Fruit fly (Drosophila melanogaster) whole organism, embryonic: Measurements from ENCODE around the gene Atg6.

Experiments used
- Antp ChIP-seq: fragments of 200-800 bp; sonication (Bioruptor generic); optimal IDR thresholded peaks from 3 replicates; lab custom pipeline; 2016; ENCODE audit warnings: missing biosample characterization, missing genetic modification characterization
- BEAF-32 ChIP-seq: fragments of 200-800 bp; sonication (Bioruptor generic); optimal IDR thresholded peaks from 3 replicates; lab custom pipeline; 2017; ENCODE audit warnings: missing biosample characterization, missing genetic modification characterization, mild to moderate bottlenecking, moderate library complexity, missing genetic modification reagents
- BtbVII ChIP-seq: fragments of 200-800 bp; sonication (Bioruptor generic); optimal IDR thresholded peaks from 3 replicates; lab custom pipeline; 2017; ENCODE audit warnings: missing biosample characterization, mild to moderate bottlenecking, missing genetic modification characterization
- C15 ChIP-seq: fragments of 200-800 bp; sonication (Bioruptor generic); IDR thresholded peaks from 3 replicates; pipeline ENCODE4 v1.3.6; 2022; ENCODE audit warnings: missing biosample characterization, missing genetic modification characterization
- CG10462 ChIP-seq: fragments of 200-800 bp; sonication (Bioruptor generic); optimal IDR thresholded peaks from 2 replicates; lab custom pipeline; 2016; ENCODE audit warnings: missing biosample characterization, missing genetic modification characterization
- CG10979 ChIP-seq: fragments of 200-800 bp; sonication (Bioruptor generic); optimal IDR thresholded peaks from 2 replicates; lab custom pipeline; 2018; ENCODE audit warnings: missing biosample characterization, mild to moderate bottlenecking, missing genetic modification characterization, moderate library complexity
- CG11093 ChIP-seq: fragments of 200-800 bp; sonication (Bioruptor generic); IDR thresholded peaks from 3 replicates; pipeline ENCODE4 v1.3.6; 2022; ENCODE audit warnings: missing biosample characterization, missing genetic modification characterization
- CG12391 ChIP-seq: fragments of 200-800 bp; sonication (Bioruptor generic); optimal IDR thresholded peaks from 3 replicates; lab custom pipeline; 2018; ENCODE audit warnings: missing biosample characterization, mild to moderate bottlenecking, missing genetic modification characterization, moderate library complexity
- CG15073 ChIP-seq: fragments of 200-800 bp; sonication (Bioruptor generic); optimal IDR thresholded peaks from 2 replicates; lab custom pipeline; 2016; ENCODE audit warnings: missing biosample characterization, missing genetic modification characterization
- CG15479 ChIP-seq: fragments of 200-800 bp; sonication (Bioruptor generic); optimal IDR thresholded peaks from 3 replicates; lab custom pipeline; 2019; ENCODE audit warnings: missing biosample characterization, mild to moderate bottlenecking, missing genetic modification characterization, moderate library complexity
- CG1603 ChIP-seq: fragments of 200-800 bp; sonication (Bioruptor generic); optimal IDR thresholded peaks from 2 replicates; lab custom pipeline; 2019; ENCODE audit warnings: missing biosample characterization, mild to moderate bottlenecking, missing genetic modification characterization, moderate library complexity
- CG1647 ChIP-seq: fragments of 200-800 bp; sonication (Bioruptor generic); optimal IDR thresholded peaks from 3 replicates; lab custom pipeline; 2016; ENCODE audit warnings: missing biosample characterization, missing genetic modification characterization
- CG16779 ChIP-seq: fragments of 200-800 bp; sonication (Bioruptor generic); IDR thresholded peaks from 2 replicates; pipeline ENCODE4 v1.3.6; 2022; ENCODE audit warnings: missing biosample characterization, missing genetic modification characterization
- CG34224 ChIP-seq: fragments of 200-800 bp; sonication (Bioruptor generic); IDR thresholded peaks from 3 replicates; pipeline ENCODE4 v1.3.6; 2022; ENCODE audit warnings: missing biosample characterization, missing genetic modification characterization; ENCODE audit not compliant: partially characterized antibody
- CG3838 ChIP-seq: fragments of 200-800 bp; sonication (Bioruptor generic); optimal IDR thresholded peaks from 3 replicates; lab custom pipeline; 2016; ENCODE audit warnings: missing biosample characterization, missing genetic modification characterization
- CG4854 ChIP-seq: fragments of 200-800 bp; sonication (Bioruptor generic); optimal IDR thresholded peaks from 2 replicates; lab custom pipeline; 2016; ENCODE audit warnings: missing biosample characterization, missing genetic modification characterization, inconsistent platforms
- CG5180 ChIP-seq: fragments of 200-800 bp; sonication (Bioruptor generic); optimal IDR thresholded peaks from 3 replicates; lab custom pipeline; 2017; ENCODE audit warnings: missing biosample characterization, missing genetic modification characterization, mild to moderate bottlenecking, moderate library complexity, missing genetic modification reagents
- CG9609 ChIP-seq: fragments of 200-800 bp; sonication (Bioruptor generic); optimal IDR thresholded peaks from 3 replicates; lab custom pipeline; 2016; ENCODE audit warnings: missing biosample characterization, missing genetic modification characterization
- D19A ChIP-seq: fragments of 200-800 bp; optimal IDR thresholded peaks from 3 replicates; lab custom pipeline; 2019; ENCODE audit warnings: missing biosample characterization, mild to moderate bottlenecking, missing genetic modification characterization, moderate library complexity
- Dbx ChIP-seq: fragments of 200-800 bp; sonication (Bioruptor generic); IDR thresholded peaks from 3 replicates; pipeline ENCODE4 v1.3.6; 2022; ENCODE audit warnings: missing biosample characterization, missing genetic modification characterization
- Dip2 ChIP-seq: fragments of 200-800 bp; sonication (Bioruptor generic); IDR thresholded peaks from 2 replicates; pipeline ENCODE4 v1.3.6; 2022; ENCODE audit warnings: missing biosample characterization, missing genetic modification characterization
- Fer1 ChIP-seq: fragments of 200-800 bp; sonication (Bioruptor generic); optimal IDR thresholded peaks from 2 replicates; lab custom pipeline; 2017; ENCODE audit warnings: missing biosample characterization, mild to moderate bottlenecking, missing genetic modification characterization
- H2.0 ChIP-seq: fragments of 200-800 bp; sonication (Bioruptor generic); IDR thresholded peaks from 2 replicates; pipeline ENCODE4 v1.3.6; 2022; ENCODE audit warnings: missing biosample characterization, missing genetic modification characterization
- Max ChIP-seq: fragments of 200-800 bp; sonication (Bioruptor generic); optimal IDR thresholded peaks from 2 replicates; lab custom pipeline; 2016; ENCODE audit warnings: missing biosample characterization, mild to moderate bottlenecking, missing genetic modification characterization
- PHDP ChIP-seq: fragments of 200-800 bp; sonication (Bioruptor generic); optimal IDR thresholded peaks from 3 replicates; lab custom pipeline; 2018; ENCODE audit warnings: missing biosample characterization, mild to moderate bottlenecking, missing genetic modification characterization, moderate library complexity
- Ravus ChIP-seq: fragments of 200-800 bp; sonication (Bioruptor generic); IDR thresholded peaks from 2 replicates; pipeline ENCODE4 v1.3.6; 2022; ENCODE audit warnings: missing biosample characterization, missing genetic modification characterization
- Trl ChIP-seq, 3 experiments: fragments of >200 bp in 2 of 3; fragments of 200-800 bp in 1 of 3; sonication (Bioruptor generic) in 1 of 3; optimal IDR thresholded peaks; 2 replicates in 1 of 3; 3 replicates in 2 of 3; lab custom pipeline; 2016 to 2017; ENCODE audit warnings: missing biosample characterization in 1 of 3, missing genetic modification characterization in 1 of 3
- ara ChIP-seq: fragments of 200-800 bp; sonication (Bioruptor generic); IDR thresholded peaks from 2 replicates; pipeline ENCODE4 v1.3.6; 2022; ENCODE audit warnings: missing biosample characterization, missing genetic modification characterization
- cato ChIP-seq: fragments of 200-800 bp; sonication (Bioruptor generic); optimal IDR thresholded peaks from 2 replicates; lab custom pipeline; 2016; ENCODE audit warnings: missing biosample characterization, missing genetic modification characterization, borderline replicate concordance
- chif ChIP-seq, 2 experiments: fragments of 200-800 bp; sonication (Bioruptor generic); optimal IDR thresholded peaks; 3 replicates each; lab custom pipeline; 2016; ENCODE audit warnings: missing biosample characterization in 2 of 2, missing genetic modification characterization in 2 of 2
- chinmo ChIP-seq: fragments of 200-800 bp; sonication (Bioruptor generic); IDR thresholded peaks from 4 replicates; pipeline ENCODE4 v1.3.6; 2022; ENCODE audit warnings: missing biosample characterization, missing genetic modification characterization; ENCODE audit not compliant: partially characterized antibody
- corto ChIP-seq: fragments of 200-800 bp; sonication (Bioruptor generic); optimal IDR thresholded peaks from 2 replicates; lab custom pipeline; 2016; ENCODE audit warnings: missing biosample characterization, mild to moderate bottlenecking, missing genetic modification characterization, moderate library complexity
- dm ChIP-seq: fragments of 200-800 bp; sonication (Bioruptor generic); optimal IDR thresholded peaks from 3 replicates; lab custom pipeline; 2016; ENCODE audit warnings: missing biosample characterization, missing genetic modification characterization
- dpn ChIP-seq, 2 experiments: fragments of 200-800 bp; sonication (Bioruptor generic); optimal IDR thresholded peaks; 3 replicates each; lab custom pipeline; 2016; ENCODE audit warnings: missing biosample characterization in 2 of 2, missing genetic modification characterization in 2 of 2
- esg ChIP-seq: fragments of 200-800 bp; sonication (Bioruptor generic); conservative IDR thresholded peaks from 2 replicates; pipeline ENCODE4 v1.3.6; 2022; ENCODE audit warnings: missing biosample characterization, missing genetic modification characterization
- gcm ChIP-seq: fragments of 200-800 bp; sonication (Bioruptor generic); optimal IDR thresholded peaks from 2 replicates; lab custom pipeline; 2019; ENCODE audit warnings: missing biosample characterization, mild to moderate bottlenecking, missing genetic modification characterization, moderate library complexity
- grn ChIP-seq: fragments of 200-800 bp; sonication (Bioruptor generic); optimal IDR thresholded peaks from 3 replicates; lab custom pipeline; 2017; ENCODE audit warnings: missing biosample characterization, missing genetic modification characterization
- inv ChIP-seq: fragments of 200-800 bp; sonication (Bioruptor generic); IDR thresholded peaks from 2 replicates; pipeline ENCODE4 v1.3.6; 2022; ENCODE audit warnings: missing biosample characterization, missing genetic modification characterization; ENCODE audit not compliant: partially characterized antibody
- jumu ChIP-seq: fragments of 200-800 bp; sonication (Bioruptor generic); optimal IDR thresholded peaks from 3 replicates; lab custom pipeline; 2016; ENCODE audit warnings: missing biosample characterization, missing genetic modification characterization
- lbe ChIP-seq: fragments of 200-800 bp; sonication (Bioruptor generic); optimal IDR thresholded peaks from 2 replicates; lab custom pipeline; 2016; ENCODE audit warnings: missing biosample characterization, mild to moderate bottlenecking, missing genetic modification characterization
- lilli ChIP-seq: fragments of 200-800 bp; sonication (Bioruptor generic); optimal IDR thresholded peaks from 3 replicates; lab custom pipeline; 2016; ENCODE audit warnings: missing biosample characterization, missing genetic modification characterization
- oc ChIP-seq: fragments of 200-800 bp; sonication (Bioruptor generic); optimal IDR thresholded peaks from 2 replicates; lab custom pipeline; 2018; ENCODE audit warnings: missing biosample characterization, mild to moderate bottlenecking, missing genetic modification characterization, moderate library complexity
- org-1 ChIP-seq: fragments of 200-800 bp; sonication (Bioruptor generic); optimal IDR thresholded peaks from 2 replicates; lab custom pipeline; 2017; ENCODE audit warnings: missing biosample characterization, missing genetic modification characterization
- phol ChIP-seq: fragments of 200-800 bp; sonication (Bioruptor generic); optimal IDR thresholded peaks from 3 replicates; lab custom pipeline; 2018; ENCODE audit warnings: missing biosample characterization, mild to moderate bottlenecking, missing genetic modification characterization, moderate library complexity
- slp2 ChIP-seq: fragments of 200-800 bp; sonication (Bioruptor generic); optimal IDR thresholded peaks from 2 replicates; lab custom pipeline; 2016; ENCODE audit warnings: missing biosample characterization, missing genetic modification characterization
- sr ChIP-seq: fragments of 200-800 bp; sonication (Bioruptor generic); IDR thresholded peaks from 3 replicates; pipeline ENCODE4 v1.3.6; 2022; ENCODE audit warnings: missing biosample characterization, missing genetic modification characterization
- usp ChIP-seq: fragments of >200 bp; optimal IDR thresholded peaks from 2 replicates; lab custom pipeline; 2017; ENCODE audit warnings: missing biosample characterization, missing genetic modification characterization
- vvl ChIP-seq: fragments of 200-800 bp; sonication (Bioruptor generic); IDR thresholded peaks from 2 replicates; pipeline ENCODE4 v1.3.6; 2022; ENCODE audit warnings: missing biosample characterization, missing genetic modification characterization
- wdn ChIP-seq: fragments of 200-800 bp; sonication (Bioruptor generic); IDR thresholded peaks from 2 replicates; pipeline ENCODE4 v1.3.6; 2022; ENCODE audit warnings: missing biosample characterization, missing genetic modification characterization
- zen ChIP-seq: fragments of 200-800 bp; sonication (Bioruptor generic); optimal IDR thresholded peaks from 3 replicates; lab custom pipeline; 2018; ENCODE audit warnings: missing biosample characterization, mild to moderate bottlenecking, missing genetic modification characterization, moderate library complexity

The Atg6 gene

dm6 chr3R:24010637-24011214, 39.9 kb downstream of the Atg6 start (continued):
- TF ChIP-seq CG10462 (GFP tag; lab: Kevin White, UChicago), result no peak
- TF ChIP-seq CG15479 (GFP tag; lab: Kevin White, UChicago), result no peak
- TF ChIP-seq inv (GFP tag; lab: Robert Waterston, UW), result no peak
- TF ChIP-seq CG10979 (tag; lab: Kevin White, UChicago), result peak; percentile 22
- peak; percentile 41 for TF ChIP-seq phol (tag; lab: Kevin White, UChicago)
- TF ChIP-seq dm, result no peak
- no peak for TF ChIP-seq CG9609 (GFP tag; lab: Kevin White, UChicago)
- TF ChIP-seq wdn (GFP tag; lab: Robert Waterston, UW), result peak; percentile 52; the same call in 1 of the 2 replicates
- peak; percentile 64; the same call in 1 of the 3 replicates for TF ChIP-seq C15 (GFP tag; lab: Robert Waterston, UW)
- no peak for TF ChIP-seq CG4854 (GFP tag; lab: Kevin White, UChicago)
- TF ChIP-seq zen (tag; lab: Kevin White, UChicago), result no peak
- peak; percentile 52 for TF ChIP-seq esg (GFP tag; lab: Robert Waterston, UW)
- no peak for TF ChIP-seq CG34224 (GFP tag; lab: Robert Waterston, UW)
- TF ChIP-seq gcm (GFP tag; lab: Kevin White, UChicago), result peak; percentile 38
- peak; percentile 42 for TF ChIP-seq lilli (GFP tag; lab: Kevin White, UChicago)
- no peak for TF ChIP-seq chinmo (GFP tag; lab: Robert Waterston, UW)
- peak; percentile 85 for TF ChIP-seq Fer1 (GFP tag; lab: Kevin White, UChicago)
- peak; percentile 53 for TF ChIP-seq org-1
- no peak for TF ChIP-seq CG1647 (GFP tag; lab: Kevin White, UChicago)
- peak; percentile 83 for TF ChIP-seq Dbx (GFP tag; lab: Robert Waterston, UW)
- peak; percentile 66 for TF ChIP-seq PHDP
- TF ChIP-seq CG1603 (tag; lab: Kevin White, UChicago), result peak; percentile 39
- TF ChIP-seq Ravus (GFP tag; lab: Robert Waterston, UW), result peak; percentile 36
- no peak for TF ChIP-seq Dip2 (GFP tag; lab: Robert Waterston, UW)
- TF ChIP-seq Trl (optimal IDR thresholded peaks at IDR 0.05; lab: Kevin White, UChicago), result no peak
- TF ChIP-seq Trl (GFP tag; optimal IDR thresholded peaks at IDR 0.05; lab: Kevin White, UChicago), result no peak
- TF ChIP-seq slp2 (GFP tag; lab: Kevin White, UChicago), result no peak
- TF ChIP-seq CG5180 (GFP tag; lab: Kevin White, UChicago), result peak; percentile 7
- peak; percentile 38 for TF ChIP-seq oc (tag; lab: Kevin White, UChicago)
- TF ChIP-seq CG15073, result no peak
- TF ChIP-seq corto (GFP tag; lab: Kevin White, UChicago), result no peak
- peak; percentile 61 for TF ChIP-seq vvl
- no peak for TF ChIP-seq lbe (GFP tag; lab: Kevin White, UChicago)
- TF ChIP-seq grn (GFP tag; lab: Kevin White, UChicago), result no peak
- TF ChIP-seq BtbVII, result peak; percentile 29
- TF ChIP-seq usp (GFP tag; lab: Kevin White, UChicago), result no peak
- TF ChIP-seq CG3838 (GFP tag; lab: Kevin White, UChicago), result no peak
- TF ChIP-seq cato, result peak; percentile 5
- 0 out of 3 replicates have a peak, but pooled peaks have one; percentile 27 for TF ChIP-seq CG11093 (GFP tag; lab: Robert Waterston, UW)
- peak; percentile 9 for TF ChIP-seq Antp
- peak; percentile 25 for TF ChIP-seq D19A (tag; lab: Kevin White, UChicago)
- TF ChIP-seq Max (GFP tag; lab: Kevin White, UChicago), result no peak
- no peak for TF ChIP-seq BEAF-32 (GFP tag; lab: Kevin White, UChicago)
- peak; percentile 52; the same call in 1 of the 2 replicates for TF ChIP-seq H2.0 (GFP tag; lab: Robert Waterston, UW)
- TF ChIP-seq sr (GFP tag; lab: Robert Waterston, UW), result peak; percentile 62; the same call in 1 of the 3 replicates
- no peak for TF ChIP-seq ara (GFP tag; lab: Robert Waterston, UW)
- TF ChIP-seq chif (GFP tag; optimal IDR thresholded peaks at IDR 0.05; lab: Kevin White, UChicago), result peak in 1 of 2 experiments; percentile 1
- peak in 1 of 2 experiments; percentile 47 for TF ChIP-seq dpn (GFP tag; optimal IDR thresholded peaks at IDR 0.05; lab: Kevin White, UChicago)
- no peak for TF ChIP-seq jumu (GFP tag; lab: Kevin White, UChicago)
- no peak for TF ChIP-seq CG16779 (GFP tag; lab: Robert Waterston, UW)
- TF ChIP-seq CG12391, result peak; percentile 67
